Fruit fly (Drosophila melanogaster): Measurements from ENCODE around the gene p38a.
A peak's percentile ranks its signal among the peaks of the same experiment; 100 is the strongest.

p38a gene

DNA sequence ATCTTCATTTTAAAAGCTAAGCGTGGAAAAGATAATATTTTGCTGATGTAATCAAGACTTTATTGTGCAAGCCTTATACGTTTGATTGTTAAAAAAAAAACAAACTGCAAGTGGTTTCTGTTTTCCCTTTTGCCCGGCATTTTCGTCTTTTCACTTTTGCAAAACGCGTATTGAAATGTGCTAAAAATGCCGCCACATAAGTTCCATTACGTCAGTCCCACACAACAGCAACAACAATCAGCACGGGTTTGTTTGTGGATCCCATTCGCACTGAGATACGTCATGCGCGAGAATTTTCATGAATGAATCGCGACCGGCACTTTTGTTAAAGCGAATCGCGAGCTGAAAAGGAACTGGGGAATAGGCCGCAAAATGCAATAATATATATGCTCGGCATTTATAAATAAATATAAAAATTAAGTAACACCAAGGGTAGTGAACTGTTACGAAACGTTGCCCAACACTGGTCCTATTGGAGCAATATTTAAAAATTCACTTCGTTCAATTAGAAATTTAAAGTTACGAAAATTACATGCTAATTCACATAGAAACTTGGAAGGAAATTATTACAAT lies 46.0 kb downstream of the p38a start (continued):
- no peak for TF ChIP-seq mirr (GFP tag; optimal IDR thresholded peaks at IDR 0.05)
- TF ChIP-seq ato (GFP tag; IDR thresholded peaks at IDR 0.05; ENCODE audit: partially characterized antibody) = no peak
- TF ChIP-seq vvl (GFP tag; IDR thresholded peaks at IDR 0.05) = no peak
- no peak for TF ChIP-seq Rfx (GFP tag; IDR thresholded peaks at IDR 0.05)
- TF ChIP-seq CG9932 (GFP tag; IDR thresholded peaks at IDR 0.05) = no peak
- TF ChIP-seq CG34376 (GFP tag; optimal IDR thresholded peaks at IDR 0.05) = no peak
- no peak for TF ChIP-seq cad (GFP tag; optimal IDR thresholded peaks at IDR 0.05)
- peak; percentile 60 for TF ChIP-seq Sox102F (GFP tag; optimal IDR thresholded peaks at IDR 0.05)
- no peak for TF ChIP-seq fd3F (GFP tag; optimal IDR thresholded peaks at IDR 0.05)
- TF ChIP-seq CG8089 (GFP tag; optimal IDR thresholded peaks at IDR 0.05) = no peak
- TF ChIP-seq CoRest (tag; optimal IDR thresholded peaks at IDR 0.05) = peak; percentile 4
- TF ChIP-seq usp (GFP tag; optimal IDR thresholded peaks at IDR 0.05) = no peak
- TF ChIP-seq CG4282 (GFP tag; optimal IDR thresholded peaks at IDR 0.05) = no peak
- TF ChIP-seq ham (GFP tag; IDR thresholded peaks at IDR 0.05) = no peak
- TF ChIP-seq CG7372 (GFP tag; IDR thresholded peaks at IDR 0.05) = no peak
- TF ChIP-seq CG30020 (tag; optimal IDR thresholded peaks at IDR 0.05) = no peak
- no peak for TF ChIP-seq nerfin-2 (GFP tag; IDR thresholded peaks at IDR 0.05; ENCODE audit: partially characterized antibody)
- TF ChIP-seq CG4424 (GFP tag; optimal IDR thresholded peaks at IDR 0.05) = peak; percentile 44
- TF ChIP-seq Pdp1 (GFP tag; optimal IDR thresholded peaks at IDR 0.05) = peak in 1 of 2 experiments; percentile 96
- no peak for TF ChIP-seq CG4360 (GFP tag; IDR thresholded peaks at IDR 0.05)
- TF ChIP-seq cas (GFP tag; IDR thresholded peaks at IDR 0.05) = no peak
- no peak for TF ChIP-seq D (optimal IDR thresholded peaks at IDR 0.05)
- TF ChIP-seq D (GFP tag; optimal IDR thresholded peaks at IDR 0.05) = peak; percentile 30
- no peak for TF ChIP-seq esg (GFP tag; conservative IDR thresholded peaks at IDR 0.05)
- TF ChIP-seq CG9727 (GFP tag; optimal IDR thresholded peaks at IDR 0.05) = peak; percentile 32
- TF ChIP-seq B-H2 (GFP tag; optimal IDR thresholded peaks at IDR 0.05) = peak; percentile 36
- TF ChIP-seq lbe (GFP tag; optimal IDR thresholded peaks at IDR 0.05) = peak; percentile 86
- TF ChIP-seq Gsc (GFP tag; IDR thresholded peaks at IDR 0.05) = no peak
- peak; percentile 18 for TF ChIP-seq CHES-1-like (GFP tag; optimal IDR thresholded peaks at IDR 0.05)
- no peak for TF ChIP-seq Hr78 (GFP tag; optimal IDR thresholded peaks at IDR 0.05)
- peak; percentile 19 for TF ChIP-seq Fer2 (tag; optimal IDR thresholded peaks at IDR 0.05)
- peak; percentile 1 for TF ChIP-seq CG6683 (GFP tag; optimal IDR thresholded peaks at IDR 0.05)
- no peak for TF ChIP-seq CG14441 (GFP tag; IDR thresholded peaks at IDR 0.05)
- TF ChIP-seq nau (GFP tag; optimal IDR thresholded peaks at IDR 0.05) = no peak
- TF ChIP-seq CG12104 (GFP tag; optimal IDR thresholded peaks at IDR 0.05) = no peak
- TF ChIP-seq wdn (GFP tag; IDR thresholded peaks at IDR 0.05) = no peak
- no peak for TF ChIP-seq Lpt (GFP tag; optimal IDR thresholded peaks at IDR 0.05)
- TF ChIP-seq trh (GFP tag; optimal IDR thresholded peaks at IDR 0.05) = no peak
- TF ChIP-seq CG15696 (tag; optimal IDR thresholded peaks at IDR 0.05) = no peak
- peak; percentile 32 for TF ChIP-seq CG11504 (tag; optimal IDR thresholded peaks at IDR 0.05)
- TF ChIP-seq ems (GFP tag; optimal IDR thresholded peaks at IDR 0.05) = peak; percentile 65
- no peak for TF ChIP-seq peb (GFP tag; IDR thresholded peaks at IDR 0.05)
- no peak for TF ChIP-seq CG8765 (GFP tag; IDR thresholded peaks at IDR 0.05)
- no peak for TF ChIP-seq chm (GFP tag; IDR thresholded peaks at IDR 0.05)
- no peak for TF ChIP-seq CG2875 (GFP tag; optimal IDR thresholded peaks at IDR 0.05)
- TF ChIP-seq da (GFP tag; optimal IDR thresholded peaks at IDR 0.05) = no peak
- TF ChIP-seq yki (optimal IDR thresholded peaks at IDR 0.05) = no peak
- no peak for TF ChIP-seq Camta (GFP tag; optimal IDR thresholded peaks at IDR 0.05)
- TF ChIP-seq Six4 (GFP tag; optimal IDR thresholded peaks at IDR 0.05) = peak; percentile 43
- peak; percentile 3 for TF ChIP-seq gsb-n (tag; optimal IDR thresholded peaks at IDR 0.05)
- peak; percentile 43 for TF ChIP-seq az2 (GFP tag; optimal IDR thresholded peaks at IDR 0.05)
- peak; percentile 21 for TF ChIP-seq phol (tag; optimal IDR thresholded peaks at IDR 0.05)
